Worm (Caenorhabditis elegans) whole organism, early embryonic: ENCODE measurements around the gene sax-2.
"Not testable (repeated sequence)": the region's sequence is repeated elsewhere in the genome, so short reads cannot be mapped to it uniquely, and the experiment has no call there.

Source experiments
- F13C5.2 ChIP-seq: sonication (generic microtip); optimal IDR thresholded peaks from 2 replicates; lab custom pipeline; 2017; ENCODE audit warnings: mild to moderate bottlenecking, missing genetic modification characterization, inconsistent platforms, missing compliant biosample characterization
- aly-1 ChIP-seq: sonication (generic microtip); optimal IDR thresholded peaks from 2 replicates; lab custom pipeline; 2016; ENCODE audit warnings: missing genetic modification characterization, missing compliant biosample characterization
- ama-1 ChIP-seq: fragments of 150-350 bp; optimal IDR thresholded peaks from 2 replicates; lab custom pipeline; 2014
- hnd-1 ChIP-seq: sonication (generic microtip); optimal IDR thresholded peaks from 2 replicates; lab custom pipeline; 2016; ENCODE audit warnings: missing genetic modification characterization, missing compliant biosample characterization

DNA sequence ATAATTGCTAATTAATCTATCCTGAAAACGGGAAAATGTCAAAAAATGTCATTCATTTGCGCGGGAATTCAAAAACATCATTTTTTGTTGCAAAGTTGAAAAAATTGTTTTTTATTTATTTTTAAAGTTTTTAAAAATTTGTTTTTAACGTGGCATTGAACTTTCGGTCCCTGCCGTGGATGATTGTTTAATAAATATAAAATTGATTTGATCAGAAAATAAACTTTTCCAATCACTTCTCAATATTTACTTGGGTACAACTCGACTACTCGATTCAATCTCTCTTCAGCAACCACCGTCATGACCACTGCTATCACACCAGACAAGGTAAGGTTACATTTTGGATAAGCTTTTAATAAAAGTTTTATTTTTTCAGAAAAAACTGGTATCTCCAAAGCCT lies 47.1 kb upstream of the sax-2 start, which contains the start of gene C45G9.4:
- TF ChIP-seq aly-1 (tag; lab: Kevin White, UChicago); ama-1 (lab: Kevin White, UChicago); hnd-1 (tag; lab: Kevin White, UChicago); F13C5.2 (tag; lab: Kevin White, UChicago): not testable (repeated sequence)
